Worm (Caenorhabditis elegans) whole organism, late embryonic: ENCODE measurements around the gene F53A9.9.

Experiments used
- F13H6.1 ChIP-seq: sonication (generic microtip); optimal IDR thresholded peaks from 2 replicates; lab custom pipeline; 2016; ENCODE audit warnings: missing genetic modification characterization, missing compliant biosample characterization
- K09A11.1 ChIP-seq: sonication (generic microtip); optimal IDR thresholded peaks from 2 replicates; lab custom pipeline; 2017; ENCODE audit warnings: antibody characterized with exemption, mild to moderate bottlenecking, missing genetic modification characterization, missing compliant biosample characterization; ENCODE audit not compliant: insufficient read depth
- Y22D7AL.16 ChIP-seq: sonication (generic microtip); optimal IDR thresholded peaks from 2 replicates; lab custom pipeline; 2016; ENCODE audit warnings: missing genetic modification characterization, missing compliant biosample characterization
- ahr-1 ChIP-seq: sonication (generic microtip); optimal IDR thresholded peaks from 2 replicates; lab custom pipeline; 2016; ENCODE audit warnings: missing genetic modification characterization, missing compliant biosample characterization
- ceh-18 ChIP-seq: sonication (generic microtip); optimal IDR thresholded peaks from 2 replicates; lab custom pipeline; 2016; ENCODE audit warnings: missing genetic modification characterization, missing compliant biosample characterization
- ceh-19 ChIP-seq: fragments of 200-800 bp; sonication (Bioruptor generic); optimal IDR thresholded peaks from 2 replicates; lab custom pipeline; 2018; ENCODE audit warnings: mild to moderate bottlenecking, missing genetic modification characterization, missing compliant biosample characterization
- ceh-2 ChIP-seq: sonication (generic microtip); optimal IDR thresholded peaks from 2 replicates; lab custom pipeline; 2016; ENCODE audit warnings: missing genotype, missing genetic modification characterization, missing compliant biosample characterization
- ceh-22 ChIP-seq: sonication (generic microtip); optimal IDR thresholded peaks from 2 replicates; lab custom pipeline; 2017; ENCODE audit warnings: missing biosample characterization, missing genetic modification characterization
- ceh-24 ChIP-seq: sonication (generic microtip); optimal IDR thresholded peaks from 2 replicates; lab custom pipeline; 2016; ENCODE audit warnings: mild to moderate bottlenecking, missing genetic modification characterization, missing compliant biosample characterization
- ceh-30 ChIP-seq: fragments of 150-350 bp; optimal IDR thresholded peaks from 2 replicates; lab custom pipeline; 2014; ENCODE audit warnings: missing biosample characterization, missing genetic modification characterization
- ceh-31 ChIP-seq: sonication (generic microtip); optimal IDR thresholded peaks from 2 replicates; lab custom pipeline; 2016; ENCODE audit warnings: missing genetic modification characterization, missing compliant biosample characterization
- ceh-34 ChIP-seq: sonication (generic microtip); optimal IDR thresholded peaks from 2 replicates; lab custom pipeline; 2016; ENCODE audit warnings: mild to moderate bottlenecking, missing genetic modification characterization, missing compliant biosample characterization
- ceh-45 ChIP-seq: fragments of 200-800 bp; sonication (Bioruptor generic); IDR thresholded peaks from 2 replicates; pipeline ENCODE4 v1.3.6; 2022; ENCODE audit warnings: missing genetic modification reagents, missing genetic modification characterization, missing compliant biosample characterization
- ceh-6 ChIP-seq: fragments of 200-800 bp; sonication (Bioruptor generic); optimal IDR thresholded peaks from 2 replicates; lab custom pipeline; 2018; ENCODE audit warnings: mild to moderate bottlenecking, missing genetic modification characterization, missing compliant biosample characterization
- che-1 ChIP-seq: sonication (generic microtip); optimal IDR thresholded peaks from 2 replicates; lab custom pipeline; 2016; ENCODE audit warnings: mild to moderate bottlenecking, missing genetic modification characterization, missing compliant biosample characterization
- dve-1 ChIP-seq: sonication (generic microtip); optimal IDR thresholded peaks from 2 replicates; lab custom pipeline; 2017; ENCODE audit warnings: antibody characterized with exemption, mild to moderate bottlenecking, missing genetic modification characterization, missing compliant biosample characterization
- elt-2 ChIP-seq: sonication (generic microtip); optimal IDR thresholded peaks from 2 replicates; lab custom pipeline; 2016; ENCODE audit warnings: missing genetic modification reagents, missing genetic modification characterization, missing compliant biosample characterization
- elt-4 ChIP-seq: sonication (generic microtip); optimal IDR thresholded peaks from 2 replicates; lab custom pipeline; 2016; ENCODE audit warnings: missing genetic modification characterization, missing compliant biosample characterization
- ets-4 ChIP-seq: sonication (generic microtip); optimal IDR thresholded peaks from 2 replicates; lab custom pipeline; 2016; ENCODE audit warnings: missing genetic modification characterization, missing compliant biosample characterization
- eyg-1 ChIP-seq: sonication (generic microtip); optimal IDR thresholded peaks from 2 replicates; lab custom pipeline; 2016; ENCODE audit warnings: missing genotype, missing genetic modification characterization, missing compliant biosample characterization
- fkh-10 ChIP-seq: fragments of 150-350 bp; optimal IDR thresholded peaks from 2 replicates; lab custom pipeline; 2014; ENCODE audit warnings: missing biosample characterization, missing genetic modification reagents, missing genetic modification characterization
- fkh-6 ChIP-seq: sonication (generic microtip); optimal IDR thresholded peaks from 2 replicates; lab custom pipeline; 2016; ENCODE audit warnings: missing genetic modification characterization, missing compliant biosample characterization
- hlh-13 ChIP-seq: fragments of 200-800 bp; sonication (Bioruptor generic); optimal IDR thresholded peaks from 2 replicates; lab custom pipeline; 2018; ENCODE audit warnings: mild to moderate bottlenecking, missing genetic modification characterization, missing compliant biosample characterization
- hlh-8 ChIP-seq: sonication (generic microtip); optimal IDR thresholded peaks from 2 replicates; lab custom pipeline; 2016; ENCODE audit warnings: missing genotype, missing genetic modification characterization, missing compliant biosample characterization
- lim-6 ChIP-seq: sonication (generic microtip); optimal IDR thresholded peaks from 2 replicates; lab custom pipeline; 2016; ENCODE audit warnings: missing genetic modification characterization, missing compliant biosample characterization
- lin-11 ChIP-seq: fragments of 200-800 bp; sonication (Bioruptor generic); optimal IDR thresholded peaks from 2 replicates; lab custom pipeline; 2018; ENCODE audit warnings: mild to moderate bottlenecking, missing genetic modification characterization, missing compliant biosample characterization
- mec-3 ChIP-seq: sonication (generic microtip); optimal IDR thresholded peaks from 2 replicates; lab custom pipeline; 2016; ENCODE audit warnings: borderline replicate concordance, missing genetic modification characterization, missing compliant biosample characterization
- nfya-1 ChIP-seq: sonication (generic microtip); optimal IDR thresholded peaks from 2 replicates; lab custom pipeline; 2017; ENCODE audit warnings: missing genetic modification characterization, mild to moderate bottlenecking, missing compliant biosample characterization, antibody characterized with exemption, moderate library complexity
- nhr-11 ChIP-seq: fragments of 150-350 bp; optimal IDR thresholded peaks from 2 replicates; lab custom pipeline; 2014; ENCODE audit warnings: missing biosample characterization, missing genetic modification characterization
- nhr-232 ChIP-seq: sonication (generic microtip); optimal IDR thresholded peaks from 2 replicates; lab custom pipeline; 2016; ENCODE audit warnings: missing genetic modification characterization, missing compliant biosample characterization
- npax-4 ChIP-seq: sonication (generic microtip); optimal IDR thresholded peaks from 2 replicates; lab custom pipeline; 2016; ENCODE audit warnings: missing genetic modification characterization, missing compliant biosample characterization
- odd-2 ChIP-seq: sonication (generic microtip); optimal IDR thresholded peaks from 2 replicates; lab custom pipeline; 2017; ENCODE audit warnings: antibody characterized with exemption, mild to moderate bottlenecking, missing genetic modification characterization, missing compliant biosample characterization
- pag-3 ChIP-seq: sonication (generic microtip); optimal IDR thresholded peaks from 2 replicates; lab custom pipeline; 2016; ENCODE audit warnings: missing compliant biosample characterization, missing genetic modification characterization, borderline replicate concordance
- pha-2 ChIP-seq: sonication (generic microtip); optimal IDR thresholded peaks from 2 replicates; lab custom pipeline; 2017; ENCODE audit warnings: mild to moderate bottlenecking, missing genetic modification characterization, missing compliant biosample characterization
- pros-1 ChIP-seq: fragments of 150-350 bp; optimal IDR thresholded peaks from 2 replicates; lab custom pipeline; 2014; ENCODE audit warnings: missing biosample characterization, missing genetic modification reagents, missing genetic modification characterization
- rnt-1 ChIP-seq: sonication (generic microtip); optimal IDR thresholded peaks from 2 replicates; lab custom pipeline; 2016; ENCODE audit warnings: missing genetic modification characterization, missing compliant biosample characterization
- sdc-2 ChIP-seq: sonication (generic microtip); optimal IDR thresholded peaks from 2 replicates; lab custom pipeline; 2016; ENCODE audit warnings: missing genotype, missing genetic modification characterization, missing compliant biosample characterization
- sox-2 ChIP-seq: fragments of 200-800 bp; sonication (Bioruptor generic); IDR thresholded peaks from 2 replicates; pipeline ENCODE4 v1.3.6; 2022; ENCODE audit warnings: missing genetic modification reagents, missing genetic modification characterization, missing compliant biosample characterization
- sox-4 ChIP-seq: sonication (generic microtip); optimal IDR thresholded peaks from 2 replicates; lab custom pipeline; 2017; ENCODE audit warnings: mild to moderate bottlenecking, missing genetic modification characterization, inconsistent platforms, missing compliant biosample characterization
- syd-9 ChIP-seq: sonication (generic microtip); optimal IDR thresholded peaks from 2 replicates; lab custom pipeline; 2016; ENCODE audit warnings: mild to moderate bottlenecking, missing genetic modification characterization, moderate library complexity, missing compliant biosample characterization
- tbx-7 ChIP-seq: sonication (generic microtip); optimal IDR thresholded peaks from 2 replicates; lab custom pipeline; 2016; ENCODE audit warnings: missing genotype, missing genetic modification characterization, missing compliant biosample characterization
- ztf-16 ChIP-seq: sonication (generic microtip); optimal IDR thresholded peaks from 2 replicates; lab custom pipeline; 2017; ENCODE audit warnings: missing genetic modification characterization, missing compliant biosample characterization

The F53A9.9 gene

DNA sequence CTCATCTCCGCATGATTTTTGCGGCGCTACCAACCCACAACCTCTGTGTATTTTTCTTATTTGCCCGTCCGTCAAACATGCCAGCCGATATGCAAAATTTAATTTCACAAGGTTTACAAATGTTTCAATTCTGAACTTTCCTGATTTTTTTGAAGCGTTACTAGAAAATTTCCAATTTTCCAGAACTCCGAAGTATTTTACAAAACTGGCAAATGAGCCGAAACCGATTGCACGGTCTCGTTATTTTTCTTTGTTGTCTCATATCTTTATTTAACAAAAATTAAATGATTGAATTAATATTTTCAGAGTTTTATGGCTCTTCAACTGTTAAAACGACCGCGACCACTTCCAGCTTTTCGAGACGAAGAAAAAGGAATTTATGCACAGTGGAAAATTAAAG, 12.5 kb downstream of the F53A9.9 start, which contains the start of gene F53A9.3:
TSS of gene F53A9.3 (plus strand) at position 301 of the 400 bp plus-strand sequence.
- TF ChIP-seq elt-2 (no peak), fkh-6 (tag; lab: Kevin White, UChicago) (no peak), Y22D7AL.16 (tag; lab: Kevin White, UChicago) (no peak), pag-3 (tag; lab: Kevin White, UChicago) (no peak), odd-2 (tag; lab: Kevin White, UChicago) (no peak), hlh-8 (tag; lab: Kevin White, UChicago) (no peak), elt-4 (tag; lab: Kevin White, UChicago) (no peak), rnt-1 (tag; lab: Kevin White, UChicago) (no peak), nhr-232 (tag; lab: Kevin White, UChicago) (no peak), nfya-1 (tag; lab: Kevin White, UChicago) (no peak), dve-1 (tag; lab: Kevin White, UChicago) (no peak), sox-2 (no peak), F13H6.1 (tag; lab: Kevin White, UChicago) (no peak), sdc-2 (tag; lab: Kevin White, UChicago) (no peak), mec-3 (tag; lab: Kevin White, UChicago) (no peak), ceh-30 (tag; lab: Kevin White, UChicago) (no peak)

DNA sequence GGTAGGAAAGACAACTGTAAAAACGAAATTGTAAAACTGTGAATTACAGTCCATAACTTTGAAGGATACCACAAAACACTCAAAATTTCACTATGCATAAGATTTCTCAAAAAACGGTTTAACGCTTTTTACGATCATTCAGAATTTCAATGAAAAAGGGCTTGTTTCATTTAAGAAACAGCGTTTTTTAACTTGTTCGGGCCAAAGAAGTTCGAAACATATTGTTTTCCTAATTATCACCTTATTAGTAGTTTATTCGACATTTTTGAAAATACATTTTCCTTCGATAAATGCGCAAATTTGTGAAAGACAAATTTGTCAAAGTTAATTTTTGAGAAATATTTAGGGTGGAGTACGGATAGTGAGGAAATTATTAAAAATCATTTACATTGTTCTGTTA, 15.7 kb downstream of the F53A9.9 start:
- TF ChIP-seq K09A11.1, result no peak
- no peak for TF ChIP-seq ceh-22 (tag; lab: Kevin White, UChicago)
- TF ChIP-seq sox-4, result no peak
- TF ChIP-seq pag-3 (tag; lab: Kevin White, UChicago), result no peak
- no peak for TF ChIP-seq ceh-31 (tag; lab: Kevin White, UChicago)
- TF ChIP-seq ceh-19, result no peak
- no peak for TF ChIP-seq che-1 (tag; lab: Kevin White, UChicago)
- TF ChIP-seq ztf-16 (tag; lab: Kevin White, UChicago), result no peak
- TF ChIP-seq nhr-11 (tag; lab: Kevin White, UChicago), result no peak
- TF ChIP-seq ets-4 (tag; lab: Kevin White, UChicago), result no peak
- no peak for TF ChIP-seq pha-2
- TF ChIP-seq Y22D7AL.16 (tag; lab: Kevin White, UChicago), result no peak
- TF ChIP-seq sdc-2 (tag; lab: Kevin White, UChicago), result no peak
- TF ChIP-seq ceh-2, result no peak
- no peak for TF ChIP-seq lim-6 (tag; lab: Kevin White, UChicago)
- no peak for TF ChIP-seq fkh-10
- TF ChIP-seq hlh-13 (GFP tag; lab: Kevin White, UChicago), result no peak

DNA sequence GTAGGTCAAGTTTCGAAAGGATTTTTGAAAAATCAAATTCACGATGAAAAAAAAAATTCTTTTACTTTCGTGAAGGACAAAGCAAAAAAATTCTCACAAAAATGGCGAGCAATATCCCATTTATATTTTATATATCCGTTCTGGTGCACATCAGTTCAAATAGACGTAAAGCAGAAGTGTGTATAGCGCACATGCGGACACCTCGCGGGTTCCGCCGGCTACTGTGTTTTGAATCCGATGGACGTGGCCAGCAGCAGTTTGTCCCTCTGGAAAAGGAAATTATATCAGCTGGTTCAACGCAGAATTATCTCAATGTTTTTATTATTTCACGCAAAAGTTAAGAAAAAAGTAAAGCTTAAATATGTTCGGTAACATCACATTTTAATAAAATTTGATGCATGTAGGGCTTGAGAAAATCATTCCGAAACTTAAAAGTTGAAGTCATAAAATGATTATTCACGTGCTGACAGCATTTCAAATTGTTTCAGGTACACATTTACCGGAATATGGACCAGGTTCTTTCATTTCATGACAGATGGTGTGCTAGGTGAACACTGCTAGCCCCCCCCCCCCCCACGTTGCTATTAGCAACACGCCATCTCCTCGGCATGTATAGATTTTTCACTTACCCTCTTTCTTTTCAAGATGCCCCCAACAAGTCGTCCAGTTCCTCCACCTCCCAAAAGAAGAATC, 16.7 kb downstream of the F53A9.9 start, which contains the start of gene jbts-14:
TSS of gene jbts-14 (plus strand) at position 643 of the 693 bp plus-strand sequence.
- TF ChIP-seq syd-9, result no peak
- no peak for TF ChIP-seq nhr-232 (tag; lab: Kevin White, UChicago)
- no peak for TF ChIP-seq ceh-34 (tag; lab: Kevin White, UChicago)
- no peak for TF ChIP-seq ets-4 (tag; lab: Kevin White, UChicago)
- TF ChIP-seq ceh-18, result no peak
- no peak for TF ChIP-seq pag-3 (tag; lab: Kevin White, UChicago)
- TF ChIP-seq, all 69 proteins: peak for 0

DNA sequence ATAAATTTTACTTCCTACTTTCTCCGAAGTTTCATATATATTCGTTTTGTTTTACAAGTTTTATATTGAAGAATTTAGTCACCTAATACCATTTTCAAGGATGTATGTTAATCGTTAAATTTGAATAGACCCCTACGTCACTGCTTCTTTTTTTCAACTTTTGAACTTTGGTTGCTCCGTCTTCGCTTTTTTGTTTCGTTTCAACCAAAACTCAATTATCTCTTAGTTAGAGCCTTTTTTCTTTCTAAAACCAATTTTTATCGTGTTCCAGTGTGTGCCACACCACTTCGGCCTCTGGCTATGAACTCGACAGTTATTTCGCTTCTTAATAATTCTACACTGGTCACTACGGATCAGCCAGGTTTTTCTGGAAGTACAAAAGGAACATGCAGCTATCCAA, 23.0 kb downstream of the F53A9.9 start, which contains the start of gene frpr-8:
TSS of gene frpr-8 (plus strand) at position 301 of the 400 bp plus-strand sequence.
- no peak for TF ChIP-seq ahr-1 (tag; lab: Kevin White, UChicago)
- no peak for TF ChIP-seq ztf-16 (tag; lab: Kevin White, UChicago)
- TF ChIP-seq pros-1 (tag; lab: Kevin White, UChicago), result no peak
- TF ChIP-seq dve-1 (tag; lab: Kevin White, UChicago), result no peak
- TF ChIP-seq tbx-7 (tag; lab: Kevin White, UChicago), result no peak
- no peak for TF ChIP-seq eyg-1 (tag; lab: Kevin White, UChicago)
- no peak for TF ChIP-seq hlh-13 (GFP tag; lab: Kevin White, UChicago)
- no peak for TF ChIP-seq lin-11 (tag; lab: Kevin White, UChicago)
- no peak for TF ChIP-seq syd-9
- TF ChIP-seq elt-2, result no peak
- no peak for TF ChIP-seq ceh-45 (GFP tag; lab: Robert Waterston, UW)
- TF ChIP-seq ceh-6 (GFP tag; lab: Kevin White, UChicago), result no peak
- no peak for TF ChIP-seq ceh-19
- no peak for TF ChIP-seq rnt-1 (tag; lab: Kevin White, UChicago)
- no peak for TF ChIP-seq elt-4 (tag; lab: Kevin White, UChicago)
- no peak for TF ChIP-seq npax-4 (tag; lab: Kevin White, UChicago)
- TF ChIP-seq ceh-24 (tag; lab: Kevin White, UChicago), result no peak
